Worm (Caenorhabditis elegans): Measurements from ENCODE around the gene Y39A3A.4.

Y39A3A.4 gene

DNA sequence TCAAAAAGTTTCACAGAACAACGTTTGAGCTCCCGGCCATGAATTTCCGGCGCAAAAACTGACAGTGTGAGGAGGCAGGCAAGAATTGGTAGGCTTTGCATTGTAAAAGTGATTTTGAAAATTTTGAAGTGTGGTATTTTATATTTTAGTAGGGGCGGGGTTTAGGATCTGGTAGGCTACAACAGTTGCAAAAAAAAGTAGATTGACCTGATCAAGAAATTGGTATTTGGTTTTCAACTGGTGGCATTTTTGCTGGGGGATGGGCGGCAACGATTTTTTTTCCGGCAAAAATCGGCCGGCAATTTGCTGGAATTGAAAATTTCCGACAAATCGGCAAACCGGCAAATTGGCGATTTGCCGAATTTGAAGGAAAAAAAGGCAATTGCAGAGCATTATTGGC, 15.5 kb downstream of the Y39A3A.4 start, which contains the start of gene ins-16:
TSS of gene ins-16 (minus strand) at position 101 of the 400 bp plus-strand sequence.
- TF ChIP-seq ceh-13 (GFP tag; optimal IDR thresholded peaks at IDR 0.05): no peak
- TF ChIP-seq F13C5.2 (tag; optimal IDR thresholded peaks at IDR 0.05): no peak
- no peak for TF ChIP-seq sea-1 (GFP tag; conservative IDR thresholded peaks at IDR 0.05)
- no peak for TF ChIP-seq hnd-1 (tag; optimal IDR thresholded peaks at IDR 0.05)
- TF ChIP-seq ceh-36 (tag; optimal IDR thresholded peaks at IDR 0.05): no peak

DNA sequence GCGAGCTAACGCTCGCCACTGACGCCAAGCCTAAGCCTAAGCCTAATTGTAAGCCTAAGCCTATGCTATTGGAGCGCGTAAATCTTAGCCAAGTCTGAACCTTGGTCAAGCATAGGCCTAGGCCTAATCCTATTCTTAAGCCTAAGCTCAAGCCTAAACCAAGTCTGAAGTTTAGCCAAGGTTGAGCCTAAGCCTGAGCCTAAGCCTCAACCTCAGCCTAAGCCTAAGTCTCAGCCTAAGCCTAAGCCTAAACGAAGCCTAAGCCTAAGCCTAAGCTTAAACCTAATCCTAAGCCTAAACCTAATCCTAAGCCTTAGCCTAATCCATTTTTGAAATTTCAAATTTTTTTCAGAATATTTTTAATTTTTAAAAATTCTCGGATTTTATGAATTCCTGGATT, 16.3 kb downstream of the Y39A3A.4 start:
- TF ChIP-seq F13C5.2 (tag; optimal IDR thresholded peaks at IDR 0.05): no peak
- peak; percentile 81 for TF ChIP-seq ceh-36 (tag; optimal IDR thresholded peaks at IDR 0.05)

DNA sequence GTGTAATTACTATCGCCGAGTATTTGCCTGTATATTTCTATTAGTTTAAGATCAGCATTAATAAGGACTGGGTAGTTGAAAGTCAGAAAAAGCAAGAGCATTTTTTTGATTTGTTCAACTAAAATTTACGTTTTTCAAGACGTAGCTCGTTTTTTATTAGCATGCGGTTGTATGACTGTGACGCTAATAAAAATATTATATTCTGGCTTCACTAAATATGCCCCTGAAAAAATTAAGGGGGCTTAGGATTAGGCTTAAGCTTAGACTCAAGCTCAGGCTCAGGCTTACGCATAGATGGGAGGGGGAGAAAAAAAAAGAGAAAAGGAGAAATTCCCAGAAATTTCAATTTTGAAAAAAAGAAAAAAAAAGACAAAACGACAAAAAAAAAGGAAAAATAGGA, 18.8 kb downstream of the Y39A3A.4 start, which contains the start of gene Y39A3A.2:
TSS of gene Y39A3A.2 (minus strand) at position 101 of the 400 bp plus-strand sequence.
- TF ChIP-seq B0310.2 (tag; optimal IDR thresholded peaks at IDR 0.05): no peak
- TF ChIP-seq hmbx-1 (tag; optimal IDR thresholded peaks at IDR 0.05): no peak
- no peak for TF ChIP-seq flt-1 (GFP tag; IDR thresholded peaks at IDR 0.05)
- TF ChIP-seq ets-7 (tag; optimal IDR thresholded peaks at IDR 0.05): no peak
- no peak for TF ChIP-seq aly-1 (tag; optimal IDR thresholded peaks at IDR 0.05)
- TF ChIP-seq scrt-1 (GFP tag; IDR thresholded peaks at IDR 0.05): no peak
- no peak for TF ChIP-seq hnd-1 (tag; optimal IDR thresholded peaks at IDR 0.05)
- no peak for TF ChIP-seq hmg-4 (GFP tag; optimal IDR thresholded peaks at IDR 0.05)
- no peak for TF ChIP-seq pes-1 (GFP tag; IDR thresholded peaks at IDR 0.05)
- TF ChIP-seq F13C5.2 (tag; optimal IDR thresholded peaks at IDR 0.05): no peak
- TF ChIP-seq sea-1 (GFP tag; conservative IDR thresholded peaks at IDR 0.05): no peak
- TF ChIP-seq tra-4 (tag; optimal IDR thresholded peaks at IDR 0.05): no peak
- no peak for TF ChIP-seq tbx-37 (GFP tag; conservative IDR thresholded peaks at IDR 0.05)
- no peak for TF ChIP-seq ama-1 (optimal IDR thresholded peaks at IDR 0.05)
- TF ChIP-seq tbx-11 (GFP tag; IDR thresholded peaks at IDR 0.05): no peak
- no peak for TF ChIP-seq ceh-13 (GFP tag; optimal IDR thresholded peaks at IDR 0.05)

DNA sequence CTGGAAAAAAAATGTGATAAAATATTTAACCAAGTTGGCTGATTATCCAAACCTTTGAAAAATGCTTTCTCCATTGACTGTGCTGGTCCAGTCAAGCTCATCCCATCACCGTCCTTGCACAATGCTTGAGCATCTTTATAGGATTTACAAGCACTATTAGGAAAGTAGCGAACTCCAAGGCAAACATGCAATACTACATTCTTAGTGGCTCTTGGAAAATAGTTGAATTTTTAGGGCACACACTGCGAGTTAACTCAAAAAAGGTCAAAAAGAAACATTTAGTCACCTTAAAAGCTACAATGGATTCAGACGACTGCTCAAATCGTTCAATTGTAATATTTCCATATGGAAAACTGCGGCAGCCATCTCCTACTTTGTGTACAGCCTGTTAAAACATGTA, 22.3 kb downstream of the Y39A3A.4 start, which contains the start of gene M01E10.3:
TSS of gene M01E10.3 (minus strand) at position 101 of the 400 bp plus-strand sequence.
- TF ChIP-seq ceh-36 (tag; optimal IDR thresholded peaks at IDR 0.05) (no peak), aly-1 (tag; optimal IDR thresholded peaks at IDR 0.05) (no peak), B0310.2 (tag; optimal IDR thresholded peaks at IDR 0.05) (no peak)

ce11 chrIII:2053433-2053832, 23.0 kb downstream of the Y39A3A.4 start:
- TF ChIP-seq tra-4 (tag; optimal IDR thresholded peaks at IDR 0.05): no peak
- no peak for TF ChIP-seq scrt-1 (GFP tag; IDR thresholded peaks at IDR 0.05)
- no peak for TF ChIP-seq tbx-11 (GFP tag; IDR thresholded peaks at IDR 0.05)
- TF ChIP-seq ama-1 (optimal IDR thresholded peaks at IDR 0.05): no peak
- TF ChIP-seq flt-1 (GFP tag; IDR thresholded peaks at IDR 0.05): no peak
- TF ChIP-seq B0310.2 (tag; optimal IDR thresholded peaks at IDR 0.05): no peak
- TF ChIP-seq hmg-4 (GFP tag; optimal IDR thresholded peaks at IDR 0.05): no peak
- TF ChIP-seq F13C5.2 (tag; optimal IDR thresholded peaks at IDR 0.05): no peak
- TF ChIP-seq sea-1 (GFP tag; conservative IDR thresholded peaks at IDR 0.05): no peak
- no peak for TF ChIP-seq tbx-37 (GFP tag; conservative IDR thresholded peaks at IDR 0.05)
- no peak for TF ChIP-seq pes-1 (GFP tag; IDR thresholded peaks at IDR 0.05)
- no peak for TF ChIP-seq hmbx-1 (tag; optimal IDR thresholded peaks at IDR 0.05)
- no peak for TF ChIP-seq ceh-36 (tag; optimal IDR thresholded peaks at IDR 0.05)
- no peak for TF ChIP-seq ets-7 (tag; optimal IDR thresholded peaks at IDR 0.05)
- TF ChIP-seq hnd-1 (tag; optimal IDR thresholded peaks at IDR 0.05): no peak
- TF ChIP-seq aly-1 (tag; optimal IDR thresholded peaks at IDR 0.05): no peak
- no peak for TF ChIP-seq ceh-13 (GFP tag; optimal IDR thresholded peaks at IDR 0.05)

DNA sequence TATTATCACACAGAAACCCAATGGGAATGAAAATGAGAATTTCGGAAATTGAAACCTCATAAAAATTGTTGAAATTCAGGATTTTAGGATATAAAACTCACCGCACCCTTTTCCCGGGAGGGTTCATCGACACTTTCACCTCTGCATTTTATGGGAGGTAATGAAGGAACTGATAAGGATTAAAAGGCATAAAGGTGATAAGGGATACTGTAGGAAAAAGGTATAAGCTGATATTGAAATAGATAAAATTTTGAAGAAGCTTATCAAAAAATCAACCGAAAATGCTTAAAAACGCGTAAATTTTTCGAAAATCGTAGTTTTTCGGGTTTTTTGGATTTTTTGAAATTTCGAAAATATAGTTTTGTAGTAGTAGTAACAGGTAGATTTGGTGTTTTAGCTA, 25.9 kb downstream of the Y39A3A.4 start:
- TF ChIP-seq sea-1 (GFP tag; conservative IDR thresholded peaks at IDR 0.05) (no peak), flt-1 (GFP tag; IDR thresholded peaks at IDR 0.05) (no peak), B0310.2 (tag; optimal IDR thresholded peaks at IDR 0.05) (no peak), scrt-1 (GFP tag; IDR thresholded peaks at IDR 0.05) (no peak), tbx-37 (GFP tag; conservative IDR thresholded peaks at IDR 0.05) (no peak), ets-7 (tag; optimal IDR thresholded peaks at IDR 0.05) (no peak), F13C5.2 (tag; optimal IDR thresholded peaks at IDR 0.05) (no peak), hmbx-1 (tag; optimal IDR thresholded peaks at IDR 0.05) (no peak), pes-1 (GFP tag; IDR thresholded peaks at IDR 0.05) (no peak), tra-4 (tag; optimal IDR thresholded peaks at IDR 0.05) (no peak), ceh-13 (GFP tag; optimal IDR thresholded peaks at IDR 0.05) (no peak), tbx-11 (GFP tag; IDR thresholded peaks at IDR 0.05) (no peak), ama-1 (optimal IDR thresholded peaks at IDR 0.05) (no peak), hnd-1 (tag; optimal IDR thresholded peaks at IDR 0.05) (no peak)

DNA sequence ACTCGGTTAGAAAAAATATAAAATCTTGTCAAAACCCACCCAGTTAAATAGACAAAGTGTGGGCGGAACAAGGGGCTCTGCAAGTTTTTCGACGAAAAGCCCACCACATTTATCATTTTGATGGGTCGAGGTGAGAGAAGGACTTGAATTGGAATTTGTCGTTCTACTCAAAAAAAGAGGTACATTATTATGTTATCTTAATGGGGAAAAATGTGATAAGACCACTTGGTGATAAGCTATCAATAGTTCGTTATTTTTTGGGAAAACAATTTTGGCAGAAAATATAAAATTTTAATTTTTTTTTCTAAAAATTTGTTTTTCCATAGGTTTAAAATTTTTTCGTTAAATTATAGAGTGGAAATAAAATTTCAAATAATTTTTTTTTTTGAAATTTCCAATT, 26.6 kb downstream of the Y39A3A.4 start:
- TF ChIP-seq hmbx-1 (tag; optimal IDR thresholded peaks at IDR 0.05): no peak
- no peak for TF ChIP-seq pes-1 (GFP tag; IDR thresholded peaks at IDR 0.05)
- TF ChIP-seq flt-1 (GFP tag; IDR thresholded peaks at IDR 0.05): no peak
- no peak for TF ChIP-seq ama-1 (optimal IDR thresholded peaks at IDR 0.05)
- TF ChIP-seq tra-4 (tag; optimal IDR thresholded peaks at IDR 0.05): no peak
- TF ChIP-seq ceh-13 (GFP tag; optimal IDR thresholded peaks at IDR 0.05): no peak
- TF ChIP-seq F13C5.2 (tag; optimal IDR thresholded peaks at IDR 0.05): no peak
- TF ChIP-seq tbx-37 (GFP tag; conservative IDR thresholded peaks at IDR 0.05): no peak
- no peak for TF ChIP-seq hmg-4 (GFP tag; optimal IDR thresholded peaks at IDR 0.05)
- no peak for TF ChIP-seq B0310.2 (tag; optimal IDR thresholded peaks at IDR 0.05)
- no peak for TF ChIP-seq ets-7 (tag; optimal IDR thresholded peaks at IDR 0.05)
- TF ChIP-seq scrt-1 (GFP tag; IDR thresholded peaks at IDR 0.05): no peak
- TF ChIP-seq hnd-1 (tag; optimal IDR thresholded peaks at IDR 0.05): no peak
- TF ChIP-seq tbx-11 (GFP tag; IDR thresholded peaks at IDR 0.05): no peak
- no peak for TF ChIP-seq ceh-36 (tag; optimal IDR thresholded peaks at IDR 0.05)
- TF ChIP-seq sea-1 (GFP tag; conservative IDR thresholded peaks at IDR 0.05): no peak
- no peak for TF ChIP-seq aly-1 (tag; optimal IDR thresholded peaks at IDR 0.05)

DNA sequence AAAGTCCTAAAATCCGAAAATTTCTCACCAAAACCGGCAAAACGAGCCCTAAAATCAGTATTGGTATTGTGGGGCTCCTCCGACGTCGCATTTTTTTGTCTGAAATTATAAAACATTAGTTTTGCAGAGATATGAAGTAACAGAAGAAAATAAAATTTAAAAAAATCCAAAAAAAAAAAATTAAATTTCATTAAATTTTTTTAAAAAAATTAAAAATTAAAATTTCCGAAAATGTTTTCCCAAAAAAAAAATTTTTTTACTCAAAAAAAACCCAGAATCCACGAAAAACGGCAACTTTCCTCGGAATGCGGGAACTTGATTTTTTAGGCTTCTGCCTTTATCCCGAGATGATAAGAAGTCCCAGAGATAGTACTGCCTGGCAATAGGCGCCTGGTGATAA, 28.5 kb downstream of the Y39A3A.4 start, which contains the start of gene dpy-1:
TSS of gene dpy-1 (minus strand) at position 101 of the 400 bp plus-strand sequence.
- no peak for TF ChIP-seq tbx-37 (GFP tag; conservative IDR thresholded peaks at IDR 0.05)
- no peak for TF ChIP-seq scrt-1 (GFP tag; IDR thresholded peaks at IDR 0.05)
- TF ChIP-seq sea-1 (GFP tag; conservative IDR thresholded peaks at IDR 0.05): no peak
- no peak for TF ChIP-seq flt-1 (GFP tag; IDR thresholded peaks at IDR 0.05)
- no peak for TF ChIP-seq ama-1 (optimal IDR thresholded peaks at IDR 0.05)
- no peak for TF ChIP-seq hmg-4 (GFP tag; optimal IDR thresholded peaks at IDR 0.05)
- TF ChIP-seq tra-4 (tag; optimal IDR thresholded peaks at IDR 0.05): no peak
- TF ChIP-seq hnd-1 (tag; optimal IDR thresholded peaks at IDR 0.05): no peak
- no peak for TF ChIP-seq tbx-11 (GFP tag; IDR thresholded peaks at IDR 0.05)
- TF ChIP-seq F13C5.2 (tag; optimal IDR thresholded peaks at IDR 0.05): no peak
- TF ChIP-seq ets-7 (tag; optimal IDR thresholded peaks at IDR 0.05): no peak
- TF ChIP-seq ceh-36 (tag; optimal IDR thresholded peaks at IDR 0.05): no peak
- TF ChIP-seq aly-1 (tag; optimal IDR thresholded peaks at IDR 0.05): no peak
- no peak for TF ChIP-seq pes-1 (GFP tag; IDR thresholded peaks at IDR 0.05)
- TF ChIP-seq ceh-13 (GFP tag; optimal IDR thresholded peaks at IDR 0.05): no peak

All from whole organism, early embryonic.